Worm (Caenorhabditis elegans) whole organism, L1 larva: ENCODE data around the gene fipr-8.

Source experiments
- alr-1 ChIP-seq: fragments of 200-800 bp; sonication (Bioruptor generic); optimal IDR thresholded peaks from 2 replicates; lab custom pipeline; 2018; ENCODE audit warnings: borderline replicate concordance, mild to moderate bottlenecking, missing genetic modification characterization, missing compliant biosample characterization
- ama-1 ChIP-seq: fragments of 150-350 bp; optimal IDR thresholded peaks from 2 replicates; lab custom pipeline; 2014
- ceh-90 ChIP-seq: sonication (generic microtip); optimal IDR thresholded peaks from 2 replicates; lab custom pipeline; 2016; ENCODE audit warnings: missing genetic modification characterization, missing compliant biosample characterization
- dpl-1 ChIP-seq, 3 experiments: fragments of 150-350 bp in 2 of 3; sonication (generic microtip) in 1 of 3; optimal IDR thresholded peaks; 2 replicates each; lab custom pipeline; 2014 to 2017; ENCODE audit warnings: missing biosample characterization in 3 of 3, missing genetic modification characterization in 3 of 3, missing genetic modification reagents in 3 of 3
- mdl-1 ChIP-seq, 2 experiments: fragments of 150-350 bp; optimal IDR thresholded peaks; 2 replicates each; lab custom pipeline; 2014 to 2017; ENCODE audit warnings: missing biosample characterization in 2 of 2, missing genetic modification characterization in 2 of 2, inconsistent platforms in 1 of 2
- nhr-11 ChIP-seq: fragments of 150-350 bp; optimal IDR thresholded peaks from 2 replicates; lab custom pipeline; 2014; ENCODE audit warnings: missing biosample characterization, missing genetic modification characterization
- nhr-19 ChIP-seq: fragments of 200-800 bp; sonication (Bioruptor generic); conservative IDR thresholded peaks from 2 replicates; pipeline ENCODE4 v1.3.6; 2022; ENCODE audit warnings: missing genetic modification characterization, missing compliant biosample characterization
- nhr-237 ChIP-seq: fragments of 150-350 bp; optimal IDR thresholded peaks from 2 replicates; lab custom pipeline; 2014; ENCODE audit warnings: missing biosample characterization, missing genetic modification characterization
- nhr-47 ChIP-seq: sonication (generic microtip); optimal IDR thresholded peaks from 2 replicates; lab custom pipeline; 2016; ENCODE audit warnings: mild to moderate bottlenecking, missing genetic modification characterization, moderate library complexity, missing compliant biosample characterization
- nhr-76 ChIP-seq: sonication (generic microtip); optimal IDR thresholded peaks from 2 replicates; lab custom pipeline; 2017; ENCODE audit warnings: missing biosample characterization, missing genetic modification characterization
- pqm-1 ChIP-seq: sonication (generic microtip); optimal IDR thresholded peaks from 3 replicates; lab custom pipeline; 2017; ENCODE audit warnings: missing biosample characterization, missing genetic modification characterization
- sox-4 ChIP-seq: sonication (generic microtip); optimal IDR thresholded peaks from 2 replicates; lab custom pipeline; 2016; ENCODE audit warnings: missing genetic modification characterization, missing compliant biosample characterization
- unc-62 ChIP-seq: fragments of 150-350 bp; optimal IDR thresholded peaks from 2 replicates; lab custom pipeline; 2014; ENCODE audit warnings: missing biosample characterization, missing genetic modification reagents, missing genetic modification characterization
- unc-86 ChIP-seq: sonication (generic microtip); optimal IDR thresholded peaks from 2 replicates; lab custom pipeline; 2016; ENCODE audit warnings: missing genetic modification characterization, missing compliant biosample characterization

- no peak for TF ChIP-seq nhr-11 (tag; lab: Kevin White, UChicago)
- TF ChIP-seq nhr-237 (tag; lab: Kevin White, UChicago) = no peak
- TF ChIP-seq pqm-1 (tag; lab: Kevin White, UChicago) = no peak
- TF ChIP-seq unc-62 = no peak
- TF ChIP-seq nhr-76 (tag; lab: Kevin White, UChicago) = no peak
- TF ChIP-seq alr-1 = no peak
- TF ChIP-seq ceh-90 (tag; lab: Kevin White, UChicago) = no peak
- TF ChIP-seq sox-4 (tag; lab: Kevin White, UChicago) = no peak
- TF ChIP-seq nhr-47 = no peak
- TF ChIP-seq unc-86 (tag; lab: Kevin White, UChicago) = no peak
- no peak for TF ChIP-seq mdl-1 (tag; optimal IDR thresholded peaks at IDR 0.05; lab: Kevin White, UChicago)
- TF ChIP-seq nhr-19 = no peak
- TF ChIP-seq dpl-1 (GFP tag; optimal IDR thresholded peaks at IDR 0.05; lab: Kevin White, UChicago) = no peak
- TF ChIP-seq ama-1 (lab: Kevin White, UChicago) = no peak
These were observed 35.9 kb upstream of the fipr-8 start, which contains the start of gene Y22F5A.11 for ce11 chrV:10275619-10276018.
